Fruit fly (Drosophila melanogaster): ENCODE measurements around the gene lectin-22C.

lectin-22C gene

dm6 chr2L:2037551-2038252 is 637 bp upstream of the lectin-22C start:
- TF ChIP-seq nerfin-2 (GFP tag; IDR thresholded peaks at IDR 0.05; ENCODE audit: partially characterized antibody), result peak; percentile 76
- no peak for TF ChIP-seq Lim3 (GFP tag; IDR thresholded peaks at IDR 0.05)
- TF ChIP-seq chif (GFP tag; optimal IDR thresholded peaks at IDR 0.05), result no peak
- TF ChIP-seq lilli (GFP tag; optimal IDR thresholded peaks at IDR 0.05), result peak; percentile 14
- TF ChIP-seq Spps (tag; optimal IDR thresholded peaks at IDR 0.05), result no peak
- TF ChIP-seq Six4 (GFP tag; optimal IDR thresholded peaks at IDR 0.05), result no peak
- no peak for TF ChIP-seq CG1233 (GFP tag; optimal IDR thresholded peaks at IDR 0.05)
- no peak for TF ChIP-seq Sox100B (GFP tag; optimal IDR thresholded peaks at IDR 0.05)
- TF ChIP-seq CG1832 (GFP tag; optimal IDR thresholded peaks at IDR 0.05), result peak; percentile 61
- no peak for TF ChIP-seq CG4328 (GFP tag; optimal IDR thresholded peaks at IDR 0.05)
- TF ChIP-seq kah (GFP tag; optimal IDR thresholded peaks at IDR 0.05), result no peak
- TF ChIP-seq ham (GFP tag; IDR thresholded peaks at IDR 0.05), result no peak
- no peak for TF ChIP-seq ewg (GFP tag; optimal IDR thresholded peaks at IDR 0.05)
- TF ChIP-seq bsh (GFP tag; optimal IDR thresholded peaks at IDR 0.05), result no peak
- peak; percentile 92 for TF ChIP-seq hb (GFP tag; IDR thresholded peaks at IDR 0.05; ENCODE audit: partially characterized antibody)
- TF ChIP-seq NC2α (GFP tag; optimal IDR thresholded peaks at IDR 0.05), result no peak
- peak; percentile 56 for TF ChIP-seq Nf-YC (tag; optimal IDR thresholded peaks at IDR 0.05)
- TF ChIP-seq tna (GFP tag; IDR thresholded peaks at IDR 0.05; ENCODE audit: partially characterized antibody), result peak; percentile 86
- TF ChIP-seq MBD-R2 (GFP tag; IDR thresholded peaks at IDR 0.05), result peak; percentile 58
- peak; percentile 84 for TF ChIP-seq CG3847 (GFP tag; IDR thresholded peaks at IDR 0.05)
- no peak for TF ChIP-seq corto (GFP tag; optimal IDR thresholded peaks at IDR 0.05)
- TF ChIP-seq E2f2 (GFP tag; IDR thresholded peaks at IDR 0.05), result peak; percentile 98
- peak; percentile 87 for TF ChIP-seq CG2116 (GFP tag; optimal IDR thresholded peaks at IDR 0.05)
- no peak for TF ChIP-seq CG17359 (tag; optimal IDR thresholded peaks at IDR 0.05)
- no peak for TF ChIP-seq schlank (tag; optimal IDR thresholded peaks at IDR 0.05)
- no peak for TF ChIP-seq CG30431 (GFP tag; optimal IDR thresholded peaks at IDR 0.05)
- TF ChIP-seq CG42726 (GFP tag; IDR thresholded peaks at IDR 0.05; ENCODE audit: partially characterized antibody), result peak; percentile 97
- no peak for TF ChIP-seq repo (GFP tag; optimal IDR thresholded peaks at IDR 0.05)
- no peak for TF ChIP-seq gro (GFP tag; optimal IDR thresholded peaks at IDR 0.05)
- TF ChIP-seq CG7963 (GFP tag; IDR thresholded peaks at IDR 0.05; ENCODE audit: partially characterized antibody), result peak; percentile 84
- TF ChIP-seq jigr1 (GFP tag; IDR thresholded peaks at IDR 0.05), result no peak
- TF ChIP-seq CG14014 (GFP tag; IDR thresholded peaks at IDR 0.05), result no peak
- no peak for TF ChIP-seq odd (GFP tag; optimal IDR thresholded peaks at IDR 0.05)
- no peak for TF ChIP-seq kay (GFP tag; optimal IDR thresholded peaks at IDR 0.05)
- TF ChIP-seq CG6683 (GFP tag; optimal IDR thresholded peaks at IDR 0.05), result no peak
- TF ChIP-seq ac (GFP tag; optimal IDR thresholded peaks at IDR 0.05), result no peak
- TF ChIP-seq CG8281 (tag; optimal IDR thresholded peaks at IDR 0.05), result no peak
- TF ChIP-seq dimm (GFP tag; IDR thresholded peaks at IDR 0.05), result no peak
- TF ChIP-seq Fer3 (tag; optimal IDR thresholded peaks at IDR 0.05), result no peak
- TF ChIP-seq Lpt (GFP tag; optimal IDR thresholded peaks at IDR 0.05), result no peak
- no peak for TF ChIP-seq NfI (GFP tag; optimal IDR thresholded peaks at IDR 0.05)
- TF ChIP-seq CG34224 (GFP tag; IDR thresholded peaks at IDR 0.05; ENCODE audit: partially characterized antibody), result peak; percentile 87
- TF ChIP-seq H15 (GFP tag; IDR thresholded peaks at IDR 0.05), result no peak
- TF ChIP-seq gt (GFP tag; IDR thresholded peaks at IDR 0.05), result no peak
- TF ChIP-seq Nf-YB (GFP tag; optimal IDR thresholded peaks at IDR 0.05), result peak; percentile 35
- no peak for TF ChIP-seq Usf (GFP tag; optimal IDR thresholded peaks at IDR 0.05)
- TF ChIP-seq yki (optimal IDR thresholded peaks at IDR 0.05), result no peak
- TF ChIP-seq tx (GFP tag; optimal IDR thresholded peaks at IDR 0.05), result no peak
- peak; percentile 22 for TF ChIP-seq ftz-f1 (GFP tag; optimal IDR thresholded peaks at IDR 0.05)
- TF ChIP-seq CG6175 (GFP tag; IDR thresholded peaks at IDR 0.05), result no peak
